ENCODE assay signal across 5 fruit fly cellular contexts in the genomic region with DNA sequence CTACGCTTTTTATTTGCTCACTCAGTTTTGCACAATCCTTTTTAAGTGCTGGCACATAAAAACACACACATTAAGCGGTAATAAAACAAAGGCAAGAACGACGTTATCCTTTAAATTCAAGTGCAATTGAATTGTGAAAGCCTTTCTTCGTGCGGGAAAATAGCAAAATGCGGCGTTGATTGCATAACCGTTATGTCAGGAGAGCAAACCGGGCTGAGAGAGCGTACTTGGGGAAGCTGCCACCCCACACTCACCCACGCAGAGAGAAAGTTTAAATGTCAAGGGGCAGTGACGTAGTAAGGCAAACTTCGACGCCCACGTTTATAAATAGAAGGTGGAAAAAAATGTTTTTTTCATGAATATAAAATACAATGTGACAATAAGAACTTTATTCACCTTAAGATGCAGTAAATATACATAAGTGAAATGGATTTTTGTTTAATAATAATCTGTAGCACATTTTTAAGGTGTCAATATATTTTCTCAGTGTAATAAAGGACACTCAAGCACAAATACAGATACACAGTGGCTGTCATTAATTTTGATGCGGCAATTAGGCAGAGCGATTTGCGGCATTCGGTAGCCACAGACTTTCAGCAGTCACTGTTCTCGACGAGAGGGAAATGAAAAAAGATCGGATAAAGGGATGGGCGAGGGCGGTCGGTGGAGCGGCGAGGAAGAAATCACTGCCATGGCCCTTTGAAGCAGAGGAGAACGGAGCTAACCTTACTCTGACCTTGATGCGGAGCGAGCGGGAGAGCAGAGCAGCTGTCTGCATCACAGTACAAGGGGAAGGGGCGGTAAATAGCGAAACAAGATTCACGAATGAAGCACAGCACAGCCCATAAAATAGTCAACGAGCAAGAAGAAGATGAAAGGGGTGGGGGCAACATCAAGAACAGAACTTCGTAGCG.
TF ChIP-seq lines count a peak whose summit lies in the region.

No protein-coding gene starts in this region.

TF ChIP-seq in whole organism, adult, 20 proteins besides CTCF, POLR2A, EP300 and RAD21 (continued from another document):
- TF ChIP-seq Mnt (GFP tag; optimal IDR thresholded peaks at IDR 0.05; lab: Kevin White, UChicago) (no peak), cnc (optimal IDR thresholded peaks at IDR 0.05; lab: Kevin White, UChicago) (no peak)

TF ChIP-seq in whole organism, embryonic, 481 proteins besides CTCF, POLR2A, EP300 and RAD21 (continued from another document and continues in another):
- no peak; the same call in 1 of the 2 replicates for TF ChIP-seq amos (GFP tag; IDR thresholded peaks at IDR 0.05; lab: Robert Waterston, UW; ENCODE audit: partially characterized antibody)
- peak; percentile 41 to 94 for TF ChIP-seq Pdp1 (GFP tag; optimal IDR thresholded peaks at IDR 0.05; lab: Kevin White, UChicago)
- peak; percentile 55 for TF ChIP-seq vvl (GFP tag; IDR thresholded peaks at IDR 0.05; lab: Robert Waterston, UW)
- TF ChIP-seq sob (GFP tag; IDR thresholded peaks at IDR 0.05; lab: Robert Waterston, UW): no peak
- TF ChIP-seq Gug (GFP tag; IDR thresholded peaks at IDR 0.05; lab: Robert Waterston, UW): 0 out of 4 replicates have a peak, but pooled peaks have one; percentile 31
- peak; percentile 43 for TF ChIP-seq phol (tag; optimal IDR thresholded peaks at IDR 0.05; lab: Kevin White, UChicago)
- TF ChIP-seq Sox100B (GFP tag; optimal IDR thresholded peaks at IDR 0.05; lab: Kevin White, UChicago): peak; percentile 29
- TF ChIP-seq CG18764 (GFP tag; optimal IDR thresholded peaks at IDR 0.05; lab: Kevin White, UChicago): peak; percentile 5
- no peak for TF ChIP-seq YL-1 (GFP tag; optimal IDR thresholded peaks at IDR 0.05; lab: Kevin White, UChicago)
- peak; percentile 67 for TF ChIP-seq CG7839 (tag; optimal IDR thresholded peaks at IDR 0.05; lab: Kevin White, UChicago)
- no peak for TF ChIP-seq B-H2 (GFP tag; optimal IDR thresholded peaks at IDR 0.05; lab: Kevin White, UChicago)
- peak; percentile 40 for TF ChIP-seq CG30403 (GFP tag; optimal IDR thresholded peaks at IDR 0.05; lab: Kevin White, UChicago)
- peak; percentile 6 for TF ChIP-seq Side (GFP tag; optimal IDR thresholded peaks at IDR 0.05; lab: Kevin White, UChicago)
- 0 out of 2 replicates have a peak, but pooled peaks have one; percentile 40 for TF ChIP-seq Poxn (GFP tag; IDR thresholded peaks at IDR 0.05; lab: Robert Waterston, UW)
- no peak for TF ChIP-seq knrl (GFP tag; IDR thresholded peaks at IDR 0.05; lab: Robert Waterston, UW; ENCODE audit: partially characterized antibody)
- peak; percentile 13 for TF ChIP-seq CG10267 (tag; optimal IDR thresholded peaks at IDR 0.05; lab: Kevin White, UChicago)
- peak; percentile 17 for TF ChIP-seq zfh2 (GFP tag; optimal IDR thresholded peaks at IDR 0.05; lab: Kevin White, UChicago)
- peak; percentile 55 for TF ChIP-seq CG18262 (tag; optimal IDR thresholded peaks at IDR 0.05; lab: Kevin White, UChicago)
- TF ChIP-seq repo (GFP tag; optimal IDR thresholded peaks at IDR 0.05; lab: Kevin White, UChicago): no peak
- TF ChIP-seq Mes4 (GFP tag; optimal IDR thresholded peaks at IDR 0.05; lab: Kevin White, UChicago): peak; percentile 14
- no peak for TF ChIP-seq CG4360 (GFP tag; IDR thresholded peaks at IDR 0.05; lab: Robert Waterston, UW)
- no peak for TF ChIP-seq shn (GFP tag; optimal IDR thresholded peaks at IDR 0.05; lab: Kevin White, UChicago)
- peak; percentile 66 for TF ChIP-seq grau (tag; optimal IDR thresholded peaks at IDR 0.05; lab: Kevin White, UChicago)
- TF ChIP-seq org-1 (GFP tag; optimal IDR thresholded peaks at IDR 0.05; lab: Kevin White, UChicago): peak; percentile 4
- peak; percentile 46 for TF ChIP-seq Dek (tag; optimal IDR thresholded peaks at IDR 0.05; lab: Kevin White, UChicago)
- peak; percentile 24 for TF ChIP-seq NfI (GFP tag; optimal IDR thresholded peaks at IDR 0.05; lab: Kevin White, UChicago)
- TF ChIP-seq CG14667 (GFP tag; IDR thresholded peaks at IDR 0.05; lab: Robert Waterston, UW): no peak
- TF ChIP-seq E2f1 (GFP tag; IDR thresholded peaks at IDR 0.05; lab: Robert Waterston, UW): 0 out of 2 replicates have a peak, but pooled peaks have one; percentile 29

TF ChIP-seq in whole organism, prepupa, 60 proteins besides CTCF, POLR2A, EP300 and RAD21 (continued from another document and continues in another):
- TF ChIP-seq ss (GFP tag; optimal IDR thresholded peaks at IDR 0.05; lab: Kevin White, UChicago) (peak; percentile 6 to 8), eg (GFP tag; IDR thresholded peaks at IDR 0.05; lab: Robert Waterston, UW) (no peak), CG7368 (GFP tag; optimal IDR thresholded peaks at IDR 0.05; lab: Kevin White, UChicago) (peak; percentile 24), fd59A (GFP tag; optimal IDR thresholded peaks at IDR 0.05; lab: Kevin White, UChicago) (peak; percentile 29), svp (GFP tag; lab: Kevin White, UChicago) (peak; percentile 85), dac (GFP tag; optimal IDR thresholded peaks at IDR 0.05; lab: Kevin White, UChicago) (no peak), vri (GFP tag; optimal IDR thresholded peaks at IDR 0.05; lab: Kevin White, UChicago) (peak; percentile 7), CG11902 (GFP tag; optimal IDR thresholded peaks at IDR 0.05; lab: Kevin White, UChicago) (no peak), Ets96B (tag; optimal IDR thresholded peaks at IDR 0.05; lab: Kevin White, UChicago) (peak; percentile 71), lz (GFP tag; optimal IDR thresholded peaks at IDR 0.05; lab: Kevin White, UChicago) (peak; percentile 42), CG11762 (GFP tag; optimal IDR thresholded peaks at IDR 0.05; lab: Kevin White, UChicago; ENCODE audit: insufficient read depth) (no peak), Gug (GFP tag; IDR thresholded peaks at IDR 0.05; lab: Robert Waterston, UW) (no peak), CG4318 (GFP tag; optimal IDR thresholded peaks at IDR 0.05; lab: Kevin White, UChicago) (no peak), CG32006 (GFP tag; optimal IDR thresholded peaks at IDR 0.05; lab: Kevin White, UChicago) (peak; percentile 12), Hr38 (GFP tag; optimal IDR thresholded peaks at IDR 0.05; lab: Kevin White, UChicago) (no peak), topi (GFP tag; optimal IDR thresholded peaks at IDR 0.05; lab: Kevin White, UChicago) (peak; percentile 56), Blimp-1 (GFP tag; optimal IDR thresholded peaks at IDR 0.05; lab: Kevin White, UChicago) (peak; percentile 76), acj6 (GFP tag; optimal IDR thresholded peaks at IDR 0.05; lab: Kevin White, UChicago) (peak; percentile 51), Hr39 (GFP tag; optimal IDR thresholded peaks at IDR 0.05; lab: Kevin White, UChicago) (peak; percentile 42), net (GFP tag; optimal IDR thresholded peaks at IDR 0.05; lab: Kevin White, UChicago) (no peak), CG10669 (GFP tag; optimal IDR thresholded peaks at IDR 0.05; lab: Kevin White, UChicago) (peak; percentile 61), Eip78C (GFP tag; lab: Kevin White, UChicago) (peak; percentile 86), pdm3 (GFP tag; optimal IDR thresholded peaks at IDR 0.05; lab: Kevin White, UChicago) (peak; percentile 56), esn (GFP tag; optimal IDR thresholded peaks at IDR 0.05; lab: Kevin White, UChicago) (peak; percentile 49), fd85E (GFP tag; optimal IDR thresholded peaks at IDR 0.05; lab: Kevin White, UChicago) (no peak), CG6276 (GFP tag; optimal IDR thresholded peaks at IDR 0.05; lab: Kevin White, UChicago) (no peak), CG34406 (GFP tag; optimal IDR thresholded peaks at IDR 0.05; lab: Kevin White, UChicago) (peak; percentile 35), cyc (GFP tag; optimal IDR thresholded peaks at IDR 0.05; lab: Kevin White, UChicago) (peak; percentile 36), salr (GFP tag; optimal IDR thresholded peaks at IDR 0.05; lab: Kevin White, UChicago) (peak; percentile 48 to 55), dsx (GFP tag; optimal IDR thresholded peaks at IDR 0.05; lab: Kevin White, UChicago; ENCODE audit: poor library complexity, severe bottlenecking) (peak; percentile 52), Smox (GFP tag; optimal IDR thresholded peaks at IDR 0.05; lab: Kevin White, UChicago) (peak; percentile 44)

TF ChIP-seq in whole organism, pupa, 21 proteins besides CTCF, POLR2A, EP300 and RAD21 (continued from another document):
- TF ChIP-seq CG15710 (tag; optimal IDR thresholded peaks at IDR 0.05; lab: Kevin White, UChicago) (peak; percentile 59), CG4496 (GFP tag; IDR thresholded peaks at IDR 0.05; lab: Robert Waterston, UW) (0 out of 3 replicates have a peak, but pooled peaks have one; percentile 14), Snoo (tag; optimal IDR thresholded peaks at IDR 0.05; lab: Kevin White, UChicago) (no peak)

TF ChIP-seq in whole organism, wandering third instar larva, 38 proteins besides CTCF, POLR2A, EP300 and RAD21 (continued from another document):
- TF ChIP-seq Hnf4 (GFP tag; optimal IDR thresholded peaks at IDR 0.05; lab: Kevin White, UChicago) (peak; percentile 20), sv (GFP tag; optimal IDR thresholded peaks at IDR 0.05; lab: Kevin White, UChicago) (no peak), Rel (GFP tag; optimal IDR thresholded peaks at IDR 0.05; lab: Kevin White, UChicago) (no peak), Rel (tag; optimal IDR thresholded peaks at IDR 0.05; lab: Kevin White, UChicago) (no peak), woc (GFP tag; optimal IDR thresholded peaks at IDR 0.05; lab: Kevin White, UChicago) (peak; percentile 14), Jra (GFP tag; optimal IDR thresholded peaks at IDR 0.05; lab: Kevin White, UChicago) (no peak), sage (GFP tag; optimal IDR thresholded peaks at IDR 0.05; lab: Kevin White, UChicago) (no peak), Myc (optimal IDR thresholded peaks at IDR 0.05; lab: Kevin White, UChicago) (no peak), dmrt93B (GFP tag; optimal IDR thresholded peaks at IDR 0.05; lab: Kevin White, UChicago) (no peak), Dif (GFP tag; optimal IDR thresholded peaks at IDR 0.05; lab: Kevin White, UChicago; ENCODE audit: partially characterized antibody) (no peak), Dfd (GFP tag; optimal IDR thresholded peaks at IDR 0.05; lab: Kevin White, UChicago) (no peak), dl (GFP tag; optimal IDR thresholded peaks at IDR 0.05; lab: Kevin White, UChicago; ENCODE audit: insufficient read depth in 1 of 2, partially characterized antibody in 2 of 2) (no peak), lola (GFP tag; optimal IDR thresholded peaks at IDR 0.05; lab: Kevin White, UChicago) (no peak), brk (GFP tag; optimal IDR thresholded peaks at IDR 0.05; lab: Kevin White, UChicago) (no peak), CG32264 (GFP tag; optimal IDR thresholded peaks at IDR 0.05; lab: Kevin White, UChicago) (peak; percentile 9), OdsH (GFP tag; optimal IDR thresholded peaks at IDR 0.05; lab: Kevin White, UChicago) (peak; percentile 44), Sp1 (GFP tag; optimal IDR thresholded peaks at IDR 0.05; lab: Kevin White, UChicago) (no peak), rgr (GFP tag; optimal IDR thresholded peaks at IDR 0.05; lab: Kevin White, UChicago) (peak; percentile 37), CG9705 (GFP tag; optimal IDR thresholded peaks at IDR 0.05; lab: Kevin White, UChicago) (no peak), pan (optimal IDR thresholded peaks at IDR 0.05; lab: Kevin White, UChicago) (no peak)
